Worm (Caenorhabditis elegans): ENCODE measurements around the gene srr-9.

The srr-9 gene

DNA sequence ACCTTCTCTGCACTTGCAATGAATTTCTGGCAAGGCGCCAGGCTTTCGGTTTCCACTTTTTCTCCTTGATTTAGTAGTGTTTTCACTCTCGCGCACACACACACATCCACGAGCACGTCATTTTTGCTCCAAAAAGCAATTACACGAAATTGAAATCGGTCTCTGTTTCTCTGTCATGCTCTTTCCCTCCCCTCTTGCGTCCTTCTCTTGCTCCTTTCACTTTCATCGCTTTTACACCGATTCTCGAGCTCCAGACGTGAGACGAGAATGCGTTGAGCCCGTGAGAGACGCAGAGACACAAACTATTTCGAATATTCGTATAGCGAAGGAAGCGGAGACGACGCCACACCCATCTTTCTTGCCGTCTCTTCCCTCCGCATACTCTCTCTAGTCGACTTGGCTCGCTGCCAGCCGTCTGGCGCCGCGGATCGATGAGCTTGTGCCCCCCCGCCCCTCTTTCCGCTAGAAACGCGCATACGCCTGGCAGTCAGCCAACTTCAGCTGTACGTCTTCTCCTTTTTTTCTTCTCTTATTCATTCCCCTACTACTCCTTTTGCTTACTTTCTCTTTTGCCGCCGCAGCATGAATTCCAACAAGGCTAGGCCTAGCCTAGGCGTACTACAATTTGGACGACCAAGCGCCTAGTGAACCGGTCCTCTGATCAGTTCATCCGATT lies 9.7 kb upstream of the srr-9 start:
- TF ChIP-seq lsy-2 (tag; optimal IDR thresholded peaks at IDR 0.05) (peak; percentile 5), ham-2 (GFP tag; optimal IDR thresholded peaks at IDR 0.05) (peak; percentile 64), mls-2 (tag; optimal IDR thresholded peaks at IDR 0.05) (peak; percentile 58), lin-13 (tag; optimal IDR thresholded peaks at IDR 0.05) (no peak), unc-120 (tag; optimal IDR thresholded peaks at IDR 0.05; ENCODE audit: poor library complexity, severe bottlenecking) (peak; percentile 97), mab-5 (tag; optimal IDR thresholded peaks at IDR 0.05) (peak; percentile 49), blmp-1 (tag; optimal IDR thresholded peaks at IDR 0.05) (peak; percentile 50), M03D4.4 (tag; optimal IDR thresholded peaks at IDR 0.05) (no peak), sem-2 (GFP tag; optimal IDR thresholded peaks at IDR 0.05) (no peak), pha-4 (tag; optimal IDR thresholded peaks at IDR 0.05) (peak; percentile 16), sptf-1 (tag; optimal IDR thresholded peaks at IDR 0.05) (peak; percentile 12), ces-1 (GFP tag; optimal IDR thresholded peaks at IDR 0.05) (peak; percentile 93)

- no peak for TF ChIP-seq flh-1 (GFP tag; optimal IDR thresholded peaks at IDR 0.05)
- no peak for TF ChIP-seq ces-1 (GFP tag; optimal IDR thresholded peaks at IDR 0.05)
- TF ChIP-seq ceh-83 (GFP tag; optimal IDR thresholded peaks at IDR 0.05): no peak
- TF ChIP-seq nhr-12 (tag; optimal IDR thresholded peaks at IDR 0.05): no peak
- no peak for TF ChIP-seq mab-5 (tag; optimal IDR thresholded peaks at IDR 0.05)
- no peak for TF ChIP-seq elt-1 (tag; optimal IDR thresholded peaks at IDR 0.05; ENCODE audit: borderline replicate concordance, insufficient read depth)
- no peak for TF ChIP-seq hlh-1 (tag; optimal IDR thresholded peaks at IDR 0.05)
- no peak for TF ChIP-seq drap-1 (GFP tag; optimal IDR thresholded peaks at IDR 0.05)
- no peak for TF ChIP-seq lsy-2 (tag; optimal IDR thresholded peaks at IDR 0.05)
- TF ChIP-seq nhr-76 (tag; optimal IDR thresholded peaks at IDR 0.05): no peak
- TF ChIP-seq zip-8 (tag; optimal IDR thresholded peaks at IDR 0.05): no peak
- TF ChIP-seq lin-13 (tag; optimal IDR thresholded peaks at IDR 0.05): no peak
Measured at ce11 chrV:7728679-7729027, 9.2 kb upstream of the srr-9 start, which contains the start of gene Y97E10C.1. Y97E10C.1 (plus strand) TSS chrV:7728879.

DNA sequence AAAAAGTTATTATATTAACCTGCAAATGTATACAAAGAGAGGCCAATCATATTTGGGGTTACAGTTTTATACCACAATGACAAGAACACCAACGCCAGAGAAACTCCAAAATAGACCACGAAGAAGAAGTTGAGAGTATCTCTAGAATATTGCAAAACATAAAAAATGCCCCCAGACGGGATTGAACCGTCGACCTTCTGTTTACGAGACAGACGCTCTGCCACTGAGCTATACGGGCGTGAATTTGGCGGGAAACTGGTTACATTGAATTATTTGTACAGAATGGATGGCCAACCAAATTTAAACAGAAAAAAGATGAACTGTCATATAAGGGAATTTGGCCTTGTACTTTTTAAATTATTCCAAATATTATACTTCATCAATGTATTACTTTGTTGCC lies 7.3 kb upstream of the srr-9 start:
- peak; percentile 39 for TF ChIP-seq mls-2 (tag; optimal IDR thresholded peaks at IDR 0.05)
- TF ChIP-seq elt-1 (tag; optimal IDR thresholded peaks at IDR 0.05; ENCODE audit: borderline replicate concordance, insufficient read depth): no peak
- TF ChIP-seq ceh-83 (GFP tag; optimal IDR thresholded peaks at IDR 0.05): peak; percentile 21
- TF ChIP-seq snpc-4 (tag; optimal IDR thresholded peaks at IDR 0.05): no peak
- no peak for TF ChIP-seq elt-3 (tag; optimal IDR thresholded peaks at IDR 0.05)
- TF ChIP-seq drap-1 (GFP tag; optimal IDR thresholded peaks at IDR 0.05): peak; percentile 5
- no peak for TF ChIP-seq nhr-12 (tag; optimal IDR thresholded peaks at IDR 0.05)
- peak; percentile 34 for TF ChIP-seq sptf-1 (tag; optimal IDR thresholded peaks at IDR 0.05)

DNA sequence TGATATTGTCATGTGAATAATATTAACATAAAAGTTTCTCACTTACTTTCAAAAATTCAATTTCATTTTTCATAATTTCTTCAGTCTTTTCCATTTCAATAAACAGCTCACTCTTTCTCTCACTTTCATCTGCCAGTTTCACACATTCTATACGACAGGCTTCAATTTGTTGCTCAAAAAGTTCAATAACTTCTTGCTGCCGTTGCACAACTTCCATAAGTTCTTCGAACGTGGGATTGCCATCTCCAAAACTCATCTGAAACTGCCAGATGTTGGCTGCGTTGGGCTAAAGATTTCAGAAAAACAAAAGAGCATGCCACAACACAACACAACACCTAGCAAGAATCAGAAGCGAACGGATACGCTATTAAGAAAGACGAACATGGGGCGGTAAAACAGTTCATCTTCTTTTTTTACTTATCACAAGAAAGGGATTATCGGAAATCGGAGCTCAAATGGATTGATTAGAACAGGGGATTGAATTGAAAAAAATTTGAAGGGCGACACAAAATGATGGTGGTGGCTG lies 4.5 kb upstream of the srr-9 start:
- no peak for TF ChIP-seq lsy-2 (tag; optimal IDR thresholded peaks at IDR 0.05)

- TF ChIP-seq unc-39 (tag; optimal IDR thresholded peaks at IDR 0.05) (no peak), ceh-43 (GFP tag; optimal IDR thresholded peaks at IDR 0.05) (no peak), drap-1 (GFP tag; optimal IDR thresholded peaks at IDR 0.05) (no peak), ces-1 (GFP tag; optimal IDR thresholded peaks at IDR 0.05) (peak; percentile 65), nhr-2 (tag; optimal IDR thresholded peaks at IDR 0.05) (no peak), mab-5 (tag; optimal IDR thresholded peaks at IDR 0.05) (peak; percentile 41), lin-32 (GFP tag; optimal IDR thresholded peaks at IDR 0.05) (no peak), elt-3 (tag; optimal IDR thresholded peaks at IDR 0.05) (no peak), blmp-1 (tag; optimal IDR thresholded peaks at IDR 0.05) (no peak), ztf-11 (tag; optimal IDR thresholded peaks at IDR 0.05) (no peak), flh-1 (GFP tag; optimal IDR thresholded peaks at IDR 0.05) (no peak), ceh-39 (tag; optimal IDR thresholded peaks at IDR 0.05) (peak; percentile 57), mep-1 (tag; optimal IDR thresholded peaks at IDR 0.05) (peak; percentile 85), pha-4 (tag; optimal IDR thresholded peaks at IDR 0.05) (peak; percentile 58), zip-8 (tag; optimal IDR thresholded peaks at IDR 0.05) (no peak), M03D4.4 (tag; optimal IDR thresholded peaks at IDR 0.05) (no peak), nhr-28 (tag; optimal IDR thresholded peaks at IDR 0.05) (no peak), lsy-2 (tag; optimal IDR thresholded peaks at IDR 0.05) (peak; percentile 56), cnd-1 (tag; optimal IDR thresholded peaks at IDR 0.05) (peak; percentile 52), sem-2 (GFP tag; optimal IDR thresholded peaks at IDR 0.05) (no peak), nhr-76 (tag; optimal IDR thresholded peaks at IDR 0.05) (no peak), nhr-12 (tag; optimal IDR thresholded peaks at IDR 0.05) (no peak), hlh-1 (tag; optimal IDR thresholded peaks at IDR 0.05) (peak; percentile 77), nhr-237 (tag; optimal IDR thresholded peaks at IDR 0.05) (peak; percentile 74), bed-3 (GFP tag; optimal IDR thresholded peaks at IDR 0.05) (no peak), snpc-4 (tag; optimal IDR thresholded peaks at IDR 0.05) (no peak), lin-13 (tag; optimal IDR thresholded peaks at IDR 0.05) (peak; percentile 30), unc-120 (tag; optimal IDR thresholded peaks at IDR 0.05; ENCODE audit: poor library complexity, severe bottlenecking) (no peak), ham-2 (GFP tag; optimal IDR thresholded peaks at IDR 0.05) (peak; percentile 54), sptf-1 (tag; optimal IDR thresholded peaks at IDR 0.05) (no peak), mls-2 (tag; optimal IDR thresholded peaks at IDR 0.05) (peak; percentile 32), ceh-83 (GFP tag; optimal IDR thresholded peaks at IDR 0.05) (no peak), unc-62 (GFP tag; optimal IDR thresholded peaks at IDR 0.05) (peak; percentile 44), tbx-8 (GFP tag; optimal IDR thresholded peaks at IDR 0.05) (no peak), elt-1 (tag; optimal IDR thresholded peaks at IDR 0.05; ENCODE audit: borderline replicate concordance, insufficient read depth) (no peak)
Measured at ce11 chrV:7734909-7735308, 2.9 kb upstream of the srr-9 start, which contains the start of gene clic-1. clic-1 (minus strand) TSS chrV:7734911.

Measured in whole organism, mixed stage, embryonic.